Fruit fly (Drosophila melanogaster) whole organism, wandering third instar larva: Measurements from ENCODE around the gene Rpn12R.

Source experiments
- CG9705 ChIP-seq: fragments of 200-800 bp; sonication (Bioruptor generic); optimal IDR thresholded peaks from 2 replicates; lab custom pipeline; 2018; ENCODE audit warnings: missing biosample characterization, mild to moderate bottlenecking, missing genetic modification characterization
- Dfd ChIP-seq: fragments of >200 bp; optimal IDR thresholded peaks from 2 replicates; lab custom pipeline; 2017; ENCODE audit warnings: missing biosample characterization, missing genetic modification characterization
- Hr83 ChIP-seq: fragments of 200-300 bp; sonication (Bioruptor generic); optimal IDR thresholded peaks from 2 replicates; lab custom pipeline; 2016; ENCODE audit warnings: missing biosample characterization, mild to moderate bottlenecking, missing genetic modification characterization, moderate library complexity; ENCODE audit not compliant: poor library complexity, severe bottlenecking
- Jra ChIP-seq: sonication (Bioruptor generic); optimal IDR thresholded peaks from 2 replicates; lab custom pipeline; 2016; ENCODE audit warnings: missing biosample characterization, missing genetic modification characterization
- OdsH ChIP-seq: fragments of 200-800 bp; sonication (Bioruptor generic); optimal IDR thresholded peaks from 2 replicates; lab custom pipeline; 2016; ENCODE audit warnings: missing biosample characterization, mild to moderate bottlenecking, missing genetic modification characterization
- Rel ChIP-seq, 2 experiments: fragments of 200-800 bp; sonication (Bioruptor generic) in 1 of 2; optimal IDR thresholded peaks; 2 replicates in 1 of 2; 3 replicates in 1 of 2; lab custom pipeline; 2016 to 2019; ENCODE audit warnings: mild to moderate bottlenecking in 2 of 2, missing biosample characterization in 2 of 2, missing genetic modification characterization in 2 of 2, moderate library complexity in 1 of 2
- Sp1 ChIP-seq: fragments of 200-800 bp; sonication (Bioruptor generic); optimal IDR thresholded peaks from 3 replicates; lab custom pipeline; 2019; ENCODE audit warnings: missing biosample characterization, mild to moderate bottlenecking, missing genetic modification characterization, moderate library complexity

dm6 chr3L:14992807-14993206 is 49.6 kb downstream of the Rpn12R start:
- TF ChIP-seq Sp1 (GFP tag; lab: Kevin White, UChicago) (peak; percentile 22), Rel (GFP tag; optimal IDR thresholded peaks at IDR 0.05; lab: Kevin White, UChicago) (no peak), Rel (tag; optimal IDR thresholded peaks at IDR 0.05; lab: Kevin White, UChicago) (peak; percentile 8), OdsH (GFP tag; lab: Kevin White, UChicago) (no peak), Jra (no peak), Hr83 (GFP tag; lab: Kevin White, UChicago) (no peak), Dfd (GFP tag; lab: Kevin White, UChicago) (no peak), CG9705 (GFP tag; lab: Kevin White, UChicago) (no peak)
